Worm (Caenorhabditis elegans) whole organism, L4 larva: ENCODE data around the gene Y102E9.5.

ENCODE experiments used
- duxl-1 ChIP-seq: sonication (generic microtip); optimal IDR thresholded peaks from 2 replicates; lab custom pipeline; 2016; ENCODE audit warnings: mild to moderate bottlenecking, missing genetic modification characterization, moderate library complexity, missing compliant biosample characterization; ENCODE audit not compliant: poor library complexity
- nhr-28 ChIP-seq: fragments of 150-350 bp; optimal IDR thresholded peaks from 2 replicates; lab custom pipeline; 2014; ENCODE audit warnings: missing biosample characterization, missing genetic modification characterization

DNA sequence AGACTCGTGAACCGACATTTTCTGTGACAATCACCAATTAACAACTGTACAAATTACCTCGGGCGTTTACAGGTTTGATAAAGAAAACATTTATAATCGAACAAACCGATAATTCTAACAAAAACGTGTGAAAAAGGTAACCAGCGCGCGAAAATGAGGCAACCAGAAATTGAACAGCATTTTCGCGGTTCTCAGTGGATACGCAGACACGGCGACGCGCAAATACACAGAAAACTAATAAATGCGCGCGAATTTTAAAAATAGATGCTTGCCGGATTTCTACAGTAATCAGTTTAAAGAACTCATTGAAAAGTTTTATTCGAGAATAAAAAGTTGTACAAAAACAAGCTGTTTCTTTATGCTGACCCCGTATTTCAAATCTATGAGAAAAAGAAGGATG lies 20.1 kb downstream of the Y102E9.5 start, which contains the start of gene isw-1:
- no peak for TF ChIP-seq nhr-28 (tag; lab: Kevin White, UChicago)
- no peak for TF ChIP-seq duxl-1 (tag; lab: Kevin White, UChicago)
